1 fruit fly cellular context compared by ENCODE assay signal in genomic region chrX:10486144-10487030, dm6.
TF ChIP-seq lines count a peak whose summit lies in the region.

No protein-coding gene starts in this region.

TF ChIP-seq in whole organism, embryonic, 481 proteins besides CTCF, POLR2A, EP300 and RAD21 (continued from another document and continues in another):
- TF ChIP-seq row (GFP tag; IDR thresholded peaks at IDR 0.05; lab: Robert Waterston, UW) (peak; percentile 88), aop (GFP tag; IDR thresholded peaks at IDR 0.05; lab: Robert Waterston, UW) (no peak), stwl (tag; optimal IDR thresholded peaks at IDR 0.05; lab: Kevin White, UChicago) (no peak), vfl (GFP tag; optimal IDR thresholded peaks at IDR 0.05; lab: Kevin White, UChicago) (peak; percentile 37), CG13123 (GFP tag; optimal IDR thresholded peaks at IDR 0.05; lab: Kevin White, UChicago) (no peak), gcm2 (GFP tag; optimal IDR thresholded peaks at IDR 0.05; lab: Kevin White, UChicago) (peak; percentile 16), CG11456 (GFP tag; IDR thresholded peaks at IDR 0.05; lab: Robert Waterston, UW) (0 out of 3 replicates have a peak, but pooled peaks have one; percentile 42), odd (GFP tag; optimal IDR thresholded peaks at IDR 0.05; lab: Kevin White, UChicago) (peak; percentile 49), Oli (tag; optimal IDR thresholded peaks at IDR 0.05; lab: Kevin White, UChicago) (peak; percentile 73), Hr51 (GFP tag; optimal IDR thresholded peaks at IDR 0.05; lab: Kevin White, UChicago) (peak; percentile 43 to 76), Fer3 (tag; optimal IDR thresholded peaks at IDR 0.05; lab: Kevin White, UChicago) (peak; percentile 77), pzg (GFP tag; optimal IDR thresholded peaks at IDR 0.05; lab: Kevin White, UChicago) (no peak), lab (GFP tag; optimal IDR thresholded peaks at IDR 0.05; lab: Kevin White, UChicago) (peak; percentile 85), ERR (GFP tag; optimal IDR thresholded peaks at IDR 0.05; lab: Kevin White, UChicago) (peak; percentile 50), CG10321 (GFP tag; IDR thresholded peaks at IDR 0.05; lab: Robert Waterston, UW) (peak; percentile 32; the same call in 1 of the 2 replicates), Six4 (GFP tag; optimal IDR thresholded peaks at IDR 0.05; lab: Kevin White, UChicago) (peak; percentile 20), CG3838 (GFP tag; optimal IDR thresholded peaks at IDR 0.05; lab: Kevin White, UChicago) (peak; percentile 22), Bdp1 (GFP tag; optimal IDR thresholded peaks at IDR 0.05; lab: Kevin White, UChicago) (peak; percentile 7), Hr39 (optimal IDR thresholded peaks at IDR 0.05; lab: Kevin White, UChicago) (no peak), ssp (GFP tag; IDR thresholded peaks at IDR 0.05; lab: Robert Waterston, UW) (0 out of 2 replicates have a peak, but pooled peaks have one; percentile 24), CG10979 (tag; optimal IDR thresholded peaks at IDR 0.05; lab: Kevin White, UChicago) (peak; percentile 29), CG14014 (GFP tag; IDR thresholded peaks at IDR 0.05; lab: Robert Waterston, UW) (peak; percentile 37; the same call in 1 of the 2 replicates), sens-2 (GFP tag; IDR thresholded peaks at IDR 0.05; lab: Robert Waterston, UW) (no peak), Ada2b (GFP tag; IDR thresholded peaks at IDR 0.05; lab: Robert Waterston, UW) (peak; percentile 50), CrebB (tag; optimal IDR thresholded peaks at IDR 0.05; lab: Kevin White, UChicago) (peak; percentile 56), H2.0 (GFP tag; IDR thresholded peaks at IDR 0.05; lab: Robert Waterston, UW) (peak; percentile 45; the same call in 1 of the 2 replicates), CG17361 (GFP tag; IDR thresholded peaks at IDR 0.05; lab: Robert Waterston, UW) (peak; percentile 65), CG32532 (GFP tag; IDR thresholded peaks at IDR 0.05; lab: Robert Waterston, UW) (peak; percentile 72), Kr (GFP tag; optimal IDR thresholded peaks at IDR 0.05; lab: Kevin White, UChicago) (no peak), oc (tag; optimal IDR thresholded peaks at IDR 0.05; lab: Kevin White, UChicago) (no peak), Deaf1 (tag; optimal IDR thresholded peaks at IDR 0.05; lab: Kevin White, UChicago) (peak; percentile 76), CG1603 (tag; optimal IDR thresholded peaks at IDR 0.05; lab: Kevin White, UChicago) (peak; percentile 63), CG14441 (GFP tag; IDR thresholded peaks at IDR 0.05; lab: Robert Waterston, UW) (peak; percentile 52), Bteb2 (GFP tag; optimal IDR thresholded peaks at IDR 0.05; lab: Kevin White, UChicago) (peak; percentile 22), Chrac-16 (GFP tag; optimal IDR thresholded peaks at IDR 0.05; lab: Kevin White, UChicago) (peak; percentile 32), z (GFP tag; IDR thresholded peaks at IDR 0.05; lab: Robert Waterston, UW) (no peak), stc (GFP tag; IDR thresholded peaks at IDR 0.05; lab: Robert Waterston, UW) (peak; percentile 43), CG2678 (tag; optimal IDR thresholded peaks at IDR 0.05; lab: Kevin White, UChicago) (peak; percentile 82), CG8924 (tag; optimal IDR thresholded peaks at IDR 0.05; lab: Kevin White, UChicago) (peak; percentile 61), hkb (optimal IDR thresholded peaks at IDR 0.05; lab: Kevin White, UChicago) (no peak), hkb (GFP tag; IDR thresholded peaks at IDR 0.05; lab: Robert Waterston, UW) (peak; percentile 47; the same call in 1 of the 2 replicates), phol (tag; optimal IDR thresholded peaks at IDR 0.05; lab: Kevin White, UChicago) (peak; percentile 34), jigr1 (GFP tag; IDR thresholded peaks at IDR 0.05; lab: Robert Waterston, UW) (no peak), CG16863 (GFP tag; optimal IDR thresholded peaks at IDR 0.05; lab: Kevin White, UChicago) (peak; percentile 47), CG7372 (GFP tag; IDR thresholded peaks at IDR 0.05; lab: Robert Waterston, UW) (peak; percentile 76), maf-S (GFP tag; optimal IDR thresholded peaks at IDR 0.05; lab: Kevin White, UChicago) (no peak), gce (GFP tag; IDR thresholded peaks at IDR 0.05; lab: Robert Waterston, UW) (no peak), ranshi (GFP tag; IDR thresholded peaks at IDR 0.05; lab: Robert Waterston, UW) (peak; percentile 47; the same call in 1 of the 2 replicates), crc (GFP tag; optimal IDR thresholded peaks at IDR 0.05; lab: Kevin White, UChicago) (peak; percentile 5), Hey (tag; optimal IDR thresholded peaks at IDR 0.05; lab: Kevin White, UChicago) (no peak), Adf1 (GFP tag; IDR thresholded peaks at IDR 0.05; lab: Robert Waterston, UW) (peak; percentile 54), CG6689 (GFP tag; IDR thresholded peaks at IDR 0.05; lab: Robert Waterston, UW) (peak; percentile 55), Hand (GFP tag; optimal IDR thresholded peaks at IDR 0.05; lab: Kevin White, UChicago) (peak; percentile 62), mam (GFP tag; optimal IDR thresholded peaks at IDR 0.05; lab: Kevin White, UChicago) (peak; percentile 65), grn (GFP tag; optimal IDR thresholded peaks at IDR 0.05; lab: Kevin White, UChicago) (peak; percentile 44), CG15269 (tag; optimal IDR thresholded peaks at IDR 0.05; lab: Kevin White, UChicago) (peak; percentile 79), HHEX (GFP tag; optimal IDR thresholded peaks at IDR 0.05; lab: Kevin White, UChicago) (peak; percentile 34), CG8089 (GFP tag; optimal IDR thresholded peaks at IDR 0.05; lab: Kevin White, UChicago) (no peak), CG2875 (GFP tag; optimal IDR thresholded peaks at IDR 0.05; lab: Kevin White, UChicago) (no peak), cas (GFP tag; IDR thresholded peaks at IDR 0.05; lab: Robert Waterston, UW) (no peak), br (optimal IDR thresholded peaks at IDR 0.05; lab: Kevin White, UChicago) (no peak), CG2889 (GFP tag; IDR thresholded peaks at IDR 0.05; lab: Robert Waterston, UW) (no peak), CG18619 (GFP tag; optimal IDR thresholded peaks at IDR 0.05; lab: Kevin White, UChicago) (peak; percentile 38), CG9437 (GFP tag; optimal IDR thresholded peaks at IDR 0.05; lab: Kevin White, UChicago) (peak; percentile 58), Xrp1 (GFP tag; IDR thresholded peaks at IDR 0.05; lab: Robert Waterston, UW) (peak; percentile 52; the same call in 1 of the 2 replicates), CG1529 (GFP tag; optimal IDR thresholded peaks at IDR 0.05; lab: Kevin White, UChicago) (no peak), unpg (GFP tag; optimal IDR thresholded peaks at IDR 0.05; lab: Kevin White, UChicago) (peak; percentile 62), CG3847 (GFP tag; IDR thresholded peaks at IDR 0.05; lab: Robert Waterston, UW) (peak; percentile 64), eyg (GFP tag; optimal IDR thresholded peaks at IDR 0.05; lab: Kevin White, UChicago) (peak; percentile 32), trh (GFP tag; optimal IDR thresholded peaks at IDR 0.05; lab: Kevin White, UChicago) (no peak), az2 (GFP tag; optimal IDR thresholded peaks at IDR 0.05; lab: Kevin White, UChicago) (peak; percentile 23), org-1 (GFP tag; optimal IDR thresholded peaks at IDR 0.05; lab: Kevin White, UChicago) (peak; percentile 65), CG11247 (GFP tag; IDR thresholded peaks at IDR 0.05; lab: Robert Waterston, UW) (no peak), CG2712 (tag; optimal IDR thresholded peaks at IDR 0.05; lab: Kevin White, UChicago) (peak; percentile 42), CG7839 (tag; optimal IDR thresholded peaks at IDR 0.05; lab: Kevin White, UChicago) (peak; percentile 80), CG6791 (GFP tag; IDR thresholded peaks at IDR 0.05; lab: Robert Waterston, UW; ENCODE audit: partially characterized antibody) (no peak), CG1233 (GFP tag; optimal IDR thresholded peaks at IDR 0.05; lab: Kevin White, UChicago) (peak; percentile 48), B-H2 (GFP tag; optimal IDR thresholded peaks at IDR 0.05; lab: Kevin White, UChicago) (peak; percentile 18), CG3726 (GFP tag; IDR thresholded peaks at IDR 0.05; lab: Robert Waterston, UW) (0 out of 3 replicates have a peak, but pooled peaks have one; percentile 46), CG12769 (tag; optimal IDR thresholded peaks at IDR 0.05; lab: Kevin White, UChicago) (peak; percentile 76), CG18262 (tag; optimal IDR thresholded peaks at IDR 0.05; lab: Kevin White, UChicago) (peak; percentile 42), chn (GFP tag; optimal IDR thresholded peaks at IDR 0.05; lab: Kevin White, UChicago) (peak; percentile 25), CoRest (tag; optimal IDR thresholded peaks at IDR 0.05; lab: Kevin White, UChicago) (peak; percentile 57), luna (GFP tag; optimal IDR thresholded peaks at IDR 0.05; lab: Kevin White, UChicago) (no peak), CG31224 (GFP tag; IDR thresholded peaks at IDR 0.05; lab: Robert Waterston, UW) (0 out of 2 replicates have a peak, but pooled peaks have one; percentile 35), CG2120 (GFP tag; optimal IDR thresholded peaks at IDR 0.05; lab: Kevin White, UChicago) (peak; percentile 85), CG10209 (GFP tag; optimal IDR thresholded peaks at IDR 0.05; lab: Kevin White, UChicago) (peak; percentile 71), Max (GFP tag; optimal IDR thresholded peaks at IDR 0.05; lab: Kevin White, UChicago) (peak; percentile 2), CG6254 (GFP tag; optimal IDR thresholded peaks at IDR 0.05; lab: Kevin White, UChicago) (no peak), CG2116 (GFP tag; optimal IDR thresholded peaks at IDR 0.05; lab: Kevin White, UChicago) (no peak), exex (tag; optimal IDR thresholded peaks at IDR 0.05; lab: Kevin White, UChicago) (no peak), Hmr (GFP tag; optimal IDR thresholded peaks at IDR 0.05; lab: Kevin White, UChicago) (peak; percentile 82), CG34376 (GFP tag; optimal IDR thresholded peaks at IDR 0.05; lab: Kevin White, UChicago) (peak; percentile 88), CG6683 (GFP tag; optimal IDR thresholded peaks at IDR 0.05; lab: Kevin White, UChicago) (peak; percentile 21), CG17186 (GFP tag; optimal IDR thresholded peaks at IDR 0.05; lab: Kevin White, UChicago) (no peak), crol (GFP tag; IDR thresholded peaks at IDR 0.05; lab: Robert Waterston, UW) (peak; percentile 45; the same call in 1 of the 2 replicates), lbe (GFP tag; optimal IDR thresholded peaks at IDR 0.05; lab: Kevin White, UChicago) (peak; percentile 33), CG13775 (GFP tag; optimal IDR thresholded peaks at IDR 0.05; lab: Kevin White, UChicago) (peak; percentile 46), disco-r (GFP tag; optimal IDR thresholded peaks at IDR 0.05; lab: Kevin White, UChicago) (no peak), repo (GFP tag; optimal IDR thresholded peaks at IDR 0.05; lab: Kevin White, UChicago) (peak; percentile 48), CG12219 (GFP tag; optimal IDR thresholded peaks at IDR 0.05; lab: Kevin White, UChicago) (peak; percentile 63), esg (GFP tag; conservative IDR thresholded peaks at IDR 0.05; lab: Robert Waterston, UW) (peak; percentile 33; the same call in 1 of the 2 replicates), Pdp1 (GFP tag; optimal IDR thresholded peaks at IDR 0.05; lab: Kevin White, UChicago) (peak; percentile 48 to 60), klu (GFP tag; IDR thresholded peaks at IDR 0.05; lab: Robert Waterston, UW) (0 out of 2 replicates have a peak, but pooled peaks have one; percentile 37), cato (GFP tag; optimal IDR thresholded peaks at IDR 0.05; lab: Kevin White, UChicago; ENCODE audit: borderline replicate concordance) (no peak), CG6654 (GFP tag; optimal IDR thresholded peaks at IDR 0.05; lab: Kevin White, UChicago) (peak; percentile 6), HLHmδ (GFP tag; optimal IDR thresholded peaks at IDR 0.05; lab: Kevin White, UChicago) (no peak), Vsx1 (GFP tag; optimal IDR thresholded peaks at IDR 0.05; lab: Kevin White, UChicago) (no peak), CHES-1-like (GFP tag; optimal IDR thresholded peaks at IDR 0.05; lab: Kevin White, UChicago) (peak; percentile 66), bab2 (GFP tag; optimal IDR thresholded peaks at IDR 0.05; lab: Kevin White, UChicago) (peak; percentile 50), CG14667 (GFP tag; IDR thresholded peaks at IDR 0.05; lab: Robert Waterston, UW) (0 out of 2 replicates have a peak, but pooled peaks have one; percentile 24), CG1024 (GFP tag; IDR thresholded peaks at IDR 0.05; lab: Robert Waterston, UW) (peak; percentile 36; the same call in 1 of the 2 replicates), gsb (GFP tag; IDR thresholded peaks at IDR 0.05; lab: Robert Waterston, UW) (peak; percentile 45; the same call in 1 of the 2 replicates), HLH54F (GFP tag; optimal IDR thresholded peaks at IDR 0.05; lab: Kevin White, UChicago) (peak; percentile 13), amos (GFP tag; IDR thresholded peaks at IDR 0.05; lab: Robert Waterston, UW; ENCODE audit: partially characterized antibody) (no peak; the same call in 1 of the 2 replicates), bcd (GFP tag; optimal IDR thresholded peaks at IDR 0.05; lab: Kevin White, UChicago) (peak; percentile 45), Sox102F (GFP tag; optimal IDR thresholded peaks at IDR 0.05; lab: Kevin White, UChicago) (peak; percentile 58), CG13424 (tag; optimal IDR thresholded peaks at IDR 0.05; lab: Kevin White, UChicago) (peak; percentile 65), fd102C (GFP tag; optimal IDR thresholded peaks at IDR 0.05; lab: Kevin White, UChicago) (no peak), CG11093 (GFP tag; IDR thresholded peaks at IDR 0.05; lab: Robert Waterston, UW) (no peak), CG7786 (GFP tag; optimal IDR thresholded peaks at IDR 0.05; lab: Kevin White, UChicago) (peak; percentile 69), PHDP (tag; optimal IDR thresholded peaks at IDR 0.05; lab: Kevin White, UChicago) (peak; percentile 72), mirr (GFP tag; optimal IDR thresholded peaks at IDR 0.05; lab: Kevin White, UChicago) (peak; percentile 71), Bgb (GFP tag; IDR thresholded peaks at IDR 0.05; lab: Robert Waterston, UW; ENCODE audit: partially characterized antibody) (peak; percentile 42), CG17328 (GFP tag; IDR thresholded peaks at IDR 0.05; lab: Robert Waterston, UW) (0 out of 2 replicates have a peak, but pooled peaks have one; percentile 8), CG16815 (GFP tag; optimal IDR thresholded peaks at IDR 0.05; lab: Kevin White, UChicago) (peak; percentile 32), hth (optimal IDR thresholded peaks at IDR 0.05; lab: Kevin White, UChicago) (no peak), CG17612 (GFP tag; IDR thresholded peaks at IDR 0.05; lab: Robert Waterston, UW) (no peak), CG11504 (tag; optimal IDR thresholded peaks at IDR 0.05; lab: Kevin White, UChicago) (peak; percentile 73), CG11085 (GFP tag; IDR thresholded peaks at IDR 0.05; lab: Robert Waterston, UW) (no peak)
